Fruit fly (Drosophila melanogaster): ENCODE data around the gene CG32486.
A peak's percentile ranks its signal among the peaks of the same experiment; 100 is the strongest.

Gene CG32486

dm6 chr3L:3106908-3107821 is 36.5 kb upstream of the CG32486 start, which contains the start of gene Cht7 (continued):
- TF ChIP-seq Dll (GFP tag; IDR thresholded peaks at IDR 0.05; ENCODE audit: partially characterized antibody) (no peak), E2f1 (GFP tag; IDR thresholded peaks at IDR 0.05) (peak; percentile 81), CG9876 (GFP tag; optimal IDR thresholded peaks at IDR 0.05) (peak; percentile 40), ind (GFP tag; optimal IDR thresholded peaks at IDR 0.05) (peak; percentile 77), bcd (GFP tag; optimal IDR thresholded peaks at IDR 0.05) (peak; percentile 73), HHEX (GFP tag; optimal IDR thresholded peaks at IDR 0.05) (peak; percentile 72), pho (GFP tag; optimal IDR thresholded peaks at IDR 0.05) (peak; percentile 58), CG6175 (GFP tag; IDR thresholded peaks at IDR 0.05) (0 out of 3 replicates have a peak, but pooled peaks have one; percentile 10), abd-A (tag; optimal IDR thresholded peaks at IDR 0.05) (peak; percentile 56), ro (GFP tag; IDR thresholded peaks at IDR 0.05) (peak; percentile 61; the same call in 1 of the 2 replicates), Fer2 (tag; optimal IDR thresholded peaks at IDR 0.05) (peak; percentile 46), CG18619 (GFP tag; optimal IDR thresholded peaks at IDR 0.05) (peak; percentile 86), corto (GFP tag; optimal IDR thresholded peaks at IDR 0.05) (peak; percentile 39), HmgZ (tag; optimal IDR thresholded peaks at IDR 0.05) (peak; percentile 91), Sox100B (GFP tag; optimal IDR thresholded peaks at IDR 0.05) (peak; percentile 89), grau (tag; optimal IDR thresholded peaks at IDR 0.05) (peak; percentile 91), wor (GFP tag; IDR thresholded peaks at IDR 0.05) (peak; percentile 77), Xbp1 (GFP tag; optimal IDR thresholded peaks at IDR 0.05) (peak; percentile 86), CG11723 (GFP tag; optimal IDR thresholded peaks at IDR 0.05) (peak; percentile 85), unpg (GFP tag; optimal IDR thresholded peaks at IDR 0.05) (peak; percentile 90), Hey (tag; optimal IDR thresholded peaks at IDR 0.05) (peak; percentile 16), pnt (GFP tag; optimal IDR thresholded peaks at IDR 0.05) (peak; percentile 54), CHES-1-like (GFP tag; optimal IDR thresholded peaks at IDR 0.05) (peak; percentile 34), bbx (GFP tag; IDR thresholded peaks at IDR 0.05; ENCODE audit: partially characterized antibody) (no peak), ato (GFP tag; IDR thresholded peaks at IDR 0.05; ENCODE audit: partially characterized antibody) (no peak), sens (GFP tag) (peak; percentile 89), pros (GFP tag; optimal IDR thresholded peaks at IDR 0.05) (no peak), CG32532 (GFP tag; IDR thresholded peaks at IDR 0.05) (peak; percentile 88), CG2120 (GFP tag; optimal IDR thresholded peaks at IDR 0.05) (peak; percentile 84), CG8944 (GFP tag; optimal IDR thresholded peaks at IDR 0.05) (peak; percentile 58), CG14860 (GFP tag; IDR thresholded peaks at IDR 0.05; ENCODE audit: partially characterized antibody) (no peak), fd64A (GFP tag; optimal IDR thresholded peaks at IDR 0.05) (peak; percentile 41), CG15601 (tag; optimal IDR thresholded peaks at IDR 0.05) (peak; percentile 99), zf30C (GFP tag; optimal IDR thresholded peaks at IDR 0.05) (peak; percentile 79), CG3838 (GFP tag; optimal IDR thresholded peaks at IDR 0.05) (peak; percentile 45), zfh2 (GFP tag; optimal IDR thresholded peaks at IDR 0.05) (peak; percentile 56), CG12744 (GFP tag; optimal IDR thresholded peaks at IDR 0.05) (peak; percentile 70), scrt (GFP tag; optimal IDR thresholded peaks at IDR 0.05) (peak; percentile 75), Sox102F (GFP tag; optimal IDR thresholded peaks at IDR 0.05) (peak; percentile 91), CG2199 (GFP tag; IDR thresholded peaks at IDR 0.05) (no peak), CG7839 (tag; optimal IDR thresholded peaks at IDR 0.05) (peak; percentile 91), Rfx (GFP tag; IDR thresholded peaks at IDR 0.05) (peak; percentile 91), dmrt11E (tag; optimal IDR thresholded peaks at IDR 0.05) (peak; percentile 78), Fer3 (tag; optimal IDR thresholded peaks at IDR 0.05) (peak; percentile 52), exex (tag; optimal IDR thresholded peaks at IDR 0.05) (peak; percentile 15), CG18764 (GFP tag; optimal IDR thresholded peaks at IDR 0.05) (peak; percentile 47), ttk (GFP tag; IDR thresholded peaks at IDR 0.05) (peak; percentile 85), pum (GFP tag; optimal IDR thresholded peaks at IDR 0.05) (peak; percentile 46)

Measured in whole organism, embryonic.